Worm (Caenorhabditis elegans): Measurements from ENCODE around the gene srz-23.

Gene srz-23

DNA sequence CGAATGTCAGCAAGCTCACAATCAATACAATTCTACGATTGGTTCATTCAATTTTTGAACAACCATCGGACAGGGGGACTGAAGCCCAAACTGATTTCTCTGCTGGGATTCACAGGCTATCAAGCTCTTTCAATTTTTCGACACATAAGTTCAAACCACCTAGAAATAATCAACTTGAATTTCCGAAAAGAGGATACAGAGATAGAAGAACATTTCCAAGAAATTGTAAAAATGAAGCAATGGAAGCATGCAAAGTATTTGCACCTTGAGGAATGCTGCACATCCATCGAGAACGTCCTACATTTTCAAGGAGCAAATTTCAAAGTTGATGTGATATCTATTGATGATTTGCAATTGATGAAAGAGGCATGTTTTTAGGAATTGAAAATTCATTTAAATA is 14.3 kb downstream of the srz-23 start:
- no peak for TF ChIP-seq unc-62 (GFP tag; optimal IDR thresholded peaks at IDR 0.05)

DNA sequence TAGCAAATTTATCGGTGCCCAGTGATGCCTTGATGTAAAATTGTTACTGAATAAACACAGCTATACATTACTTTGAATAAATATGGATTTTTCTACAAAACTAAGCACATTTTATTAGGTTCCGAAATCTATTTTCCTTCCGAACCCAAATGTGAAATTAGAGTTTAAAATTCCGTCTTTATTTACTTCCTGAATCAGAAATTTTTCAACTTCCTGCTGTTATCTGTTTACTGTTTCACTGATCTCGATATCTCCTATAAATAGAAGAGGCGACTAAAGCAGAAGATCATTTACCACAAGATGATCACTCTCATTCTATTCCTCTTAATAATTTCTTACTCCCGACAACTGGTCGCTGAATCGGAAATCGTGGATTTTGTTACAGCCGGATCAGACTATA is 16.3 kb downstream of the srz-23 start, which contains the start of gene F58E2.2:
F58E2.2 (plus strand) TSS at position 301 of the 400 bp plus-strand sequence.
- TF ChIP-seq unc-62 (GFP tag; optimal IDR thresholded peaks at IDR 0.05), result no peak

DNA sequence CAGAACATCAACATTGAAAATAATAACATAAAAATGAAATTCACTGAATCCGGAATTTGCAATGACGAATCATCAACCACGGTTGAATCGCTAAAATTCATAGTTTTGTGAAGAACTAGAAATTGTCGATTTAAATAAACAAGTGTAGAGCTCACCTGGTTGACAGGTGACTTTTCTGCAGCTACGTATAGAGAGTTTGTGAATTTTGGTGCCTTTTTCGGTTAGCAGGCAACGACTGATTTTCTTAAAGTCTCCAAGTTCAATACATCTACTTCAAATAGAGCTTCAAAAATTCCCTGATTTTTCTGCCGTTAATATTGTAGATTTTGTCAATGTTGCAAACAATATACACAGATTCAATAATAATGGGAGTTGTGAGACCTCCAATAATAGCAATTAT is 23.7 kb downstream of the srz-23 start, which contains the start of gene srz-69:
srz-69 (minus strand) TSS at position 101 of the 400 bp plus-strand sequence.
- no peak for TF ChIP-seq unc-62 (GFP tag; optimal IDR thresholded peaks at IDR 0.05)

DNA sequence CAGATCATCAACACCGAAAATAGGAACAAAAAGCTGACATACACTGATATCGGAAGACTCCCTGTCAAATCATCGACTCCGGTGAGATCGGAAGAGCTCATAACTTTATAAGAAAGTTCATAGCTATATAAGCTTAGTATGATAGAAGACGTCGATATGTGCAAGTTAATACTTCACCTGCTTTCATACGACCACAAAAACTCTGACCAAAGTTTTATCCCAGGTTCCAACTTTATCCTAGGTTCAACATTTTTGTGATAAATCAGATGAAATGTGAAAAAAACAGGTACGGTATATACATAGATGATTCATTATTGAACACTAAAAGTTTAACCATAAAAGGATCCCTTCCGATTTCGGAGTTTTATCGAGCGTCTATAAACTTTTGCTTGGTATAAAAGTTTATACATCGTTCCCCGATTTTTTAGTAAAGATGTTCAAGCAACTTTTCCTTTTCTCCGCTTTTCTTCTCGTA is 25.5 kb downstream of the srz-23 start, which contains the start of the genes srz-70 and C09G12.5:
srz-70 (minus strand) TSS at position 101 of the 475 bp plus-strand sequence.
C09G12.5 (plus strand) TSS at position 425 of the 475 bp plus-strand sequence.
- TF ChIP-seq unc-62 (GFP tag; optimal IDR thresholded peaks at IDR 0.05), result no peak

DNA sequence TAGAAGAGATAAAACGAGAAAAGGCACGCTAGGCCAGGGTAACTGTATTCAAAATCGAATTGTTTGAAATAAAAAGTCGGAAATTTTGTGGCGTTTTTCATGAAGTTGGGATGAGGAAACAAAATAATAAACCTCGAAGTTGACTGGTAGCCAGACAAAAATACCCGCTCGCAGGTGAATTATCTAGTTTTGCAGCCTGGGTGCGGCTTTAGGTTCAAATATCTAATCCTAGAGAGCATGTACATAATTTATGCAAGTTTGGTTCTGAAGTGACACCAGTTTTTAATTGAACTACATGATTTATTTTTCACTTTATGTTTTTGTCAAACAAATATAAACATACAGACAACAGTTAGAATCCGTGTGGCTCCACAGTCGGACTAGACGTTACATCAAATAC is 28.4 kb downstream of the srz-23 start, which contains the start of gene srz-37:
srz-37 (minus strand) TSS at position 101 of the 400 bp plus-strand sequence.
- no peak for TF ChIP-seq unc-62 (GFP tag; optimal IDR thresholded peaks at IDR 0.05)

DNA sequence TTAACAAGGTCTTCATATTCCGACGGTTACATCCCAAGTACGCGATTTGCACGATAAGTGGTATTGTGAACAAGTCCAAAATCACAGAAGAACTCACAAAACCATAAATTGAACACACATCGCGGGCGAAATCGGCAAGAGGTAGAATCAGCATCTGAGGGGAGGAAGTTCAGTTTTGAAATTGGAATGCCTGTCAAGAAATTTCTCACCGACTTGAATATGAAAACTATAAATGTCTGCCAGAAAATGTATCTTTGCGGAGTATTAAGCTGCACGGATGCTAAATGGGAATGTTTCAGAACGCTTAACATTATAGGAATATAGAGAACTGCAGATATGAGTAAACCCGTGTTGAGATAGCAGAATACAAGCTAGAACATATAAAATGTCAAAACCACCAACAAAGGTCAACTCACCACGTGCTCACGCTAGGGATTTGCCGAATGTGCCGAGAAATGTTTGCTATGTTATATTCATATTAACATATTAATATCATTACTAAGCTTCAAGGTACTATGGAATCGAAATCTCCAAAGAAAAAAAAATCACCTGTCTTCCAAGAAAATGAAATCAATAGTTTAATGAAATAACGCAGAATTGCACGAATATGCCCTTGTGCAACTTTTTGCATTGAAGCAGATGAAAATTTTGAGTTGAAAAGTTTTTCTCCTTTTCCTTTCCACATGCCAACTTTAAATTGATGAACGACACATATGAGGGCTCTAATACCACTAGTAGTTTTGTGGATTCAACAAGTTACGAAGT is 29.0 kb downstream of the srz-23 start, which contains the start of gene srz-82:
srz-82 (plus strand) TSS at position 701 of the 765 bp plus-strand sequence.
- TF ChIP-seq unc-62 (GFP tag; optimal IDR thresholded peaks at IDR 0.05), result no peak

DNA sequence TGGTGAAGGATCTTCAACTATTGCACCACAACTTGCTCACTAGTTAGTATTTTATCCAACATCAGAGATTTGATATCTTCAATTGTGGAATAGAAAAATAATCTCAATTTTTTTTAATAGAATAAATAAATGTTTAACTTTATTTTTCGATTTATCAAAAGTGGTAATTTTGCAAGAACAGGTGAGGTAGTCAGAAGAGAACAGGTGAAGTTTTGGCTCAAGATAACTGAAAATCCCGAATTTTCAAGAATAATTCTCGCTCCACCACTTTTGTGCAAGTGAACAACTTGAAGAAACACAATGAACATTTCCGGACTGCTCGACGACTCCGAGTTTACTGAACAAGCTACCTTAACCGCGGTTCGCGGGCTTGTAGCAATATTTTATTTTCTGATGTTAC is 38.1 kb downstream of the srz-23 start, which contains the start of gene srz-78:
srz-78 (plus strand) TSS at position 301 of the 400 bp plus-strand sequence.
- TF ChIP-seq unc-62 (GFP tag; optimal IDR thresholded peaks at IDR 0.05), result no peak

DNA sequence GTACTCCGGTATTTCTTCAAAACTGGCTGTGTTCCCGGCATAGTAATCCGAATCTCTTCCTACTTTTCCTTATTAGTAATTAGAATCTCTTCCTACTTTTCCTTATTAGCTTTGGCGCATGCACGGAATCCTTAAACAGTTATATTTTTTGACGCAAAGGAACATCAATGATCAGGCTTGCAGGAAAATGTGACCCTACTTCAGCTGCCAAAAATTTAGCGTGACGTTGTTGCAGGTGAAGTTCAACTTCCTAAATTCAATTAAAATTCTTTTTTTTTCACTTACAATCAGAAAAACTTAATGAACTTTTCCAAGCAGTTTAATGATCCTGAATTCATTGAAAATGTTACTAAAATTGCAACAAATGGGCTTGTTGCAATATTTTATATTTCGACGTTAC is 39.9 kb downstream of the srz-23 start, which contains the start of gene srz-79:
srz-79 (plus strand) TSS at position 301 of the 400 bp plus-strand sequence.
- no peak for TF ChIP-seq unc-62 (GFP tag; optimal IDR thresholded peaks at IDR 0.05)

DNA sequence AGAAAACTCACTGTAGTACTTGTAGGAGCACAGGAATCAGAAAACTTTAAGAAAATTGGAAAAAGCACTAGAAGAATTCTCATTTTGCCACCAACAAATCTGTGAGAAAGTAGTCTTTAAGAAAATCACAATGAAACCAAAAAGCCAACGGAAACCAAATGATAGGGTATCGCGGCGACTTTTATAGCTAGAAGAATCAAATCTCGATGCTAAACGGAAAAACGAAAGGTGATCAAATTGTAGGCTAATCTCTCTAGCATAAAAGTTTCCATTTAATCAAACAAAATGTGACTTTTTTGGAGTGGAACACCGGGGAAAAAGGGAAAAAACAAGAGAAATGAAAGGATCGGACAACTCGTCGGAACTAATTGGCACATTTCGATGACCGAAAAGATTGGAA is 43.0 kb downstream of the srz-23 start, which contains the start of gene C09G12.17:
C09G12.17 (minus strand) TSS at position 101 of the 400 bp plus-strand sequence.
- TF ChIP-seq unc-62 (GFP tag; optimal IDR thresholded peaks at IDR 0.05), result no peak

DNA sequence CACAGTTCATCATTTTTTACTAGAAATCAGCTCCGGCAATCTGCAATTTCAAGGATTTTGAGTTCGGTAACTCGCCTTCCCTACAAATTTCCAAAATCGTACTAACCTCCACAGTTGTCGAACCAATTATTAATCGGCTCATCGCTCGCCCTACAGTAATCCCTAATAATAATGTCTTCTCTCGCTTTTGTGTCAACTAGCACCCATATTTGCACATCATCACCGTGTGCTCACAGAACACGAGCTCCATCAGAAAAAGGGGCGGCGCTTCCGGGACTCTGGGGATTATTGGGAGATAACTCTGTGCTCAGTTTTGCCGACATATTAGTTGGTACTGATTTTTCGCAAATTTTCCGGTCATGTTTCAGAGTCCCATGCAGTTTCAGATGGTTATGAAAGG is 44.5 kb downstream of the srz-23 start, which contains the start of gene ceh-53:
ceh-53 (plus strand) TSS at position 301 of the 400 bp plus-strand sequence.
- no peak for TF ChIP-seq unc-62 (GFP tag; optimal IDR thresholded peaks at IDR 0.05)

DNA sequence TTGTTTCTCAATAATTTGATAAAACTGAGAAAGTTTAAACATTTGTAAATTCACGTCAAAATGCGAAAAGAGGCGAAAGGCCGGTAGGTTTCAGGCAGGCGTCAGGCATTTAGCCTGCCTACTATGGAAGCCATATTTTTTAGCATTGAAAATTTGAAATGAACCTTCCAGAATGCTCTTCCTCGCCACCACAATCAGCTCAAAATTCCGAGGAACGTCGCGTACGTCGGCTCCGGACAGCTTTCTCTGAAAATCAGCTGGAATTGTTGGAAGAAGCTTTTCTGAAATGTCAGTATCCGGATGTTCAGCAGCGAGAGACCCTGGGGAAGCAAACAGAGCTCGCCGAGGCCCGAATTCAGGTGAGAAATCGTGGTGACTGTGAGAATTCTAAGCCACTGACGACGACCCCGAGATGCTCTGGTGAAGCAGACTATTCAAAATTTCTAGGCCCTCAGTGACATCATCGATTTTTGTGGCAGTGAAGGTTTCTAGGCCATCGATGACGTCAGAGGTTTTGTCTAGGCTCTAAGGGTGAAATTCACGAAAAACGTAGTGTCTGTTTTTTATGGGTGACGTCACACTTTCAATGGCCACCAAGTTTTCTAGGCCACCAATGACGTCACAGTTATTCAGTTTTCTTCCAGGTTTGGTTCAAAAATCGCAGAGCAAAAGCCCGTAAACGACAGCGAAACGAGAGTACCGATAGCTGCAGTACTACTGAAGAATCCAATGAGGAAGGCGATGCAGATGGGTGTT is 48.8 kb downstream of the srz-23 start:
- TF ChIP-seq unc-62 (GFP tag; optimal IDR thresholded peaks at IDR 0.05), result no peak

DNA sequence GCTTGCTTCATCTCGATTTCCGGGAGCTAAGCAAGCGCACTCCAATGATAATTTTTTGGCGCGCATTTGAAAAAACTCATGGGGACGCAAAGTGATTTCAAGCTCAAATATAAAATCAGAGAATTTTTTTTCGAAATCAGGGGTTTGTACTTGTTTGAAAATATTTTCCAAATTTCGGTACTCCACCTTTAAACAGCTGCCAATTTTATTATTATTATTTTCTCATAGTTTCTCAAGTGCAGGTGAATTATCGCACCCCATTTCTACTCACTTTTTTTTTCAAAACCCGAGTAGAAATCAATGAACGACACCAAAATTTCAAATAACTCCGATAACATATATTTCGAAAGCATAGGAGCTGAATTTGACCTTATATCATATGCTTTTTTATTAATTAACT is 50.7 kb downstream of the srz-23 start, which contains the start of gene srz-83:
srz-83 (plus strand) TSS at position 301 of the 400 bp plus-strand sequence.
- no peak for TF ChIP-seq unc-62 (GFP tag; optimal IDR thresholded peaks at IDR 0.05)

Data from whole organism, dauer.